Fruit fly (Drosophila melanogaster) whole organism, embryonic: ENCODE data around the gene Paics.

ENCODE experiments used
- Ada2b ChIP-seq: fragments of 200-800 bp; sonication (Bioruptor generic); IDR thresholded peaks from 2 replicates; pipeline ENCODE4 v1.3.6; 2022; ENCODE audit warnings: missing biosample characterization, missing genetic modification characterization
- BtbVII ChIP-seq: fragments of 200-800 bp; sonication (Bioruptor generic); optimal IDR thresholded peaks from 3 replicates; lab custom pipeline; 2017; ENCODE audit warnings: missing biosample characterization, mild to moderate bottlenecking, missing genetic modification characterization
- CG10431 ChIP-seq: fragments of 200-800 bp; sonication (Bioruptor generic); optimal IDR thresholded peaks from 3 replicates; lab custom pipeline; 2018; ENCODE audit warnings: missing biosample characterization, mild to moderate bottlenecking, missing genetic modification characterization
- CG10462 ChIP-seq: fragments of 200-800 bp; sonication (Bioruptor generic); optimal IDR thresholded peaks from 2 replicates; lab custom pipeline; 2016; ENCODE audit warnings: missing biosample characterization, missing genetic modification characterization
- CG13894 ChIP-seq: fragments of 200-800 bp; sonication (Bioruptor generic); optimal IDR thresholded peaks from 3 replicates; lab custom pipeline; 2018; ENCODE audit warnings: missing biosample characterization, mild to moderate bottlenecking, missing genetic modification characterization, moderate library complexity
- CG14441 ChIP-seq: fragments of 200-800 bp; sonication (Bioruptor generic); IDR thresholded peaks from 2 replicates; pipeline ENCODE4 v1.3.6; 2022; ENCODE audit warnings: missing biosample characterization, missing genetic modification characterization
- CG14965 ChIP-seq: fragments of 200-800 bp; sonication (Bioruptor generic); optimal IDR thresholded peaks from 2 replicates; lab custom pipeline; 2016; ENCODE audit warnings: missing biosample characterization, missing genetic modification characterization, borderline replicate concordance
- CG15514 ChIP-seq: fragments of 200-800 bp; sonication (Bioruptor generic); optimal IDR thresholded peaks from 3 replicates; lab custom pipeline; 2017; ENCODE audit warnings: missing biosample characterization, missing genetic modification characterization, mild to moderate bottlenecking, moderate library complexity, missing genetic modification reagents
- CG16863 ChIP-seq: fragments of 200-800 bp; sonication (Bioruptor generic); optimal IDR thresholded peaks from 3 replicates; lab custom pipeline; 2016; ENCODE audit warnings: missing biosample characterization, missing genetic modification characterization
- CG17328 ChIP-seq: fragments of 200-800 bp; sonication (Bioruptor generic); IDR thresholded peaks from 2 replicates; pipeline ENCODE4 v1.3.6; 2022; ENCODE audit warnings: missing biosample characterization, missing genetic modification characterization
- CG17568 ChIP-seq: fragments of 200-800 bp; sonication (Bioruptor generic); optimal IDR thresholded peaks from 2 replicates; lab custom pipeline; 2018; ENCODE audit warnings: missing biosample characterization, mild to moderate bottlenecking, missing genetic modification characterization, moderate library complexity
- CG1792 ChIP-seq: fragments of 200-800 bp; sonication (Bioruptor generic); optimal IDR thresholded peaks from 2 replicates; lab custom pipeline; 2016; ENCODE audit warnings: missing biosample characterization, missing genetic modification characterization
- CG2889 ChIP-seq: fragments of 200-800 bp; sonication (Bioruptor generic); IDR thresholded peaks from 3 replicates; pipeline ENCODE4 v1.3.6; 2022; ENCODE audit warnings: missing biosample characterization, missing genetic modification characterization
- CG3726 ChIP-seq: fragments of 200-800 bp; sonication (Bioruptor generic); IDR thresholded peaks from 3 replicates; pipeline ENCODE4, ENCODE4 v1.3.6; 2022; ENCODE audit warnings: missing biosample characterization, missing genetic modification characterization
- CG4328 ChIP-seq: fragments of 200-800 bp; sonication (Bioruptor generic); optimal IDR thresholded peaks from 3 replicates; lab custom pipeline; 2017; ENCODE audit warnings: missing biosample characterization, missing genetic modification reagents, missing genetic modification characterization
- CG5953 ChIP-seq: fragments of 200-800 bp; sonication (Bioruptor generic); IDR thresholded peaks from 2 replicates; pipeline ENCODE4 v1.3.6; 2022; ENCODE audit warnings: missing biosample characterization, missing genetic modification characterization
- CoRest ChIP-seq: fragments of 200-800 bp; sonication (Bioruptor generic); optimal IDR thresholded peaks from 3 replicates; lab custom pipeline; 2018; ENCODE audit warnings: missing biosample characterization, mild to moderate bottlenecking, missing genetic modification characterization, moderate library complexity
- E2f2 ChIP-seq: fragments of 200-800 bp; sonication (Bioruptor generic); IDR thresholded peaks from 2 replicates; pipeline ENCODE4 v1.3.6; 2022; ENCODE audit warnings: missing biosample characterization, missing genetic modification characterization
- H15 ChIP-seq: fragments of 200-800 bp; sonication (Bioruptor generic); IDR thresholded peaks from 3 replicates; pipeline ENCODE4 v1.3.6; 2022; ENCODE audit warnings: missing biosample characterization, missing genetic modification characterization
- HHEX ChIP-seq: fragments of 200-800 bp; sonication (Bioruptor generic); optimal IDR thresholded peaks from 3 replicates; lab custom pipeline; 2017; ENCODE audit warnings: missing biosample characterization, mild to moderate bottlenecking, missing genetic modification characterization, missing genetic modification reagents
- MBD-R2 ChIP-seq: fragments of 200-800 bp; sonication (Bioruptor generic); IDR thresholded peaks from 2 replicates; pipeline ENCODE4 v1.3.6; 2022; ENCODE audit warnings: missing biosample characterization, missing genetic modification characterization
- Mes4 ChIP-seq: fragments of 200-800 bp; sonication (Bioruptor generic); optimal IDR thresholded peaks from 2 replicates; lab custom pipeline; 2016; ENCODE audit warnings: missing biosample characterization, missing genetic modification characterization
- Sry-β ChIP-seq: fragments of 200-800 bp; sonication (Bioruptor generic); optimal IDR thresholded peaks from 2 replicates; lab custom pipeline; 2018; ENCODE audit warnings: missing biosample characterization, mild to moderate bottlenecking, missing genetic modification characterization, moderate library complexity
- Ssrp ChIP-seq: fragments of 200-800 bp; sonication (Bioruptor generic); optimal IDR thresholded peaks from 2 replicates; lab custom pipeline; 2018; ENCODE audit warnings: missing biosample characterization, mild to moderate bottlenecking, missing genetic modification characterization, moderate library complexity
- TFAM ChIP-seq: fragments of 200-800 bp; sonication (Bioruptor generic); optimal IDR thresholded peaks from 2 replicates; lab custom pipeline; 2017; ENCODE audit warnings: missing biosample characterization, missing genetic modification characterization, inconsistent platforms
- Vsx1 ChIP-seq: fragments of 200-800 bp; sonication (Bioruptor generic); optimal IDR thresholded peaks from 2 replicates; lab custom pipeline; 2017; ENCODE audit warnings: missing biosample characterization, mild to moderate bottlenecking, missing genetic modification characterization, missing genetic modification reagents
- chn ChIP-seq: fragments of 200-800 bp; sonication (Bioruptor generic); optimal IDR thresholded peaks from 2 replicates; lab custom pipeline; 2016; ENCODE audit warnings: missing biosample characterization, missing genetic modification characterization
- ci ChIP-seq: fragments of 200-800 bp; sonication (Bioruptor generic); IDR thresholded peaks from 3 replicates; pipeline ENCODE4 v1.3.6; 2022; ENCODE audit warnings: missing biosample characterization, missing genetic modification characterization
- danr ChIP-seq: fragments of 200-800 bp; sonication (Bioruptor generic); IDR thresholded peaks from 2 replicates; pipeline ENCODE4 v1.3.6; 2022; ENCODE audit warnings: missing biosample characterization, missing genetic modification characterization
- eyg ChIP-seq: fragments of 200-800 bp; sonication (Bioruptor generic); optimal IDR thresholded peaks from 3 replicates; lab custom pipeline; 2016; ENCODE audit warnings: missing biosample characterization, missing genetic modification characterization
- fd64A ChIP-seq: fragments of 200-800 bp; sonication (Bioruptor generic); optimal IDR thresholded peaks from 3 replicates; lab custom pipeline; 2018; ENCODE audit warnings: missing biosample characterization, mild to moderate bottlenecking, missing genetic modification characterization
- fru ChIP-seq: fragments of >200 bp; optimal IDR thresholded peaks from 2 replicates; lab custom pipeline; 2017
- gem ChIP-seq: fragments of 200-800 bp; sonication (Bioruptor generic); optimal IDR thresholded peaks from 2 replicates; lab custom pipeline; 2019; ENCODE audit warnings: missing biosample characterization, mild to moderate bottlenecking, missing genetic modification characterization, moderate library complexity
- grau ChIP-seq: fragments of 200-800 bp; optimal IDR thresholded peaks from 3 replicates; lab custom pipeline; 2019; ENCODE audit warnings: missing biosample characterization, mild to moderate bottlenecking, missing genetic modification characterization, moderate library complexity
- h ChIP-seq: fragments of >200 bp; optimal IDR thresholded peaks from 2 replicates; lab custom pipeline; 2017
- hb ChIP-seq: fragments of 200-800 bp; sonication (Bioruptor generic); IDR thresholded peaks from 3 replicates; pipeline ENCODE4 v1.3.6; 2022; ENCODE audit warnings: missing biosample characterization, missing genetic modification characterization; ENCODE audit not compliant: partially characterized antibody
- jing ChIP-seq: fragments of 200-800 bp; sonication (Bioruptor generic); optimal IDR thresholded peaks from 2 replicates; lab custom pipeline; 2018; ENCODE audit warnings: missing biosample characterization, mild to moderate bottlenecking, missing genetic modification characterization
- ken ChIP-seq: fragments of 200-800 bp; sonication (Bioruptor generic); IDR thresholded peaks from 3 replicates; pipeline ENCODE4 v1.3.6; 2022; ENCODE audit warnings: missing biosample characterization, missing genetic modification characterization
- lola ChIP-seq, 3 experiments: fragments of >200 bp in 2 of 3; fragments of 200-800 bp in 1 of 3; sonication (Bioruptor generic) in 1 of 3; optimal IDR thresholded peaks; 2 replicates each; lab custom pipeline; 2017 to 2019; ENCODE audit warnings: missing biosample characterization in 3 of 3, missing genetic modification characterization in 3 of 3, mild to moderate bottlenecking in 1 of 3, moderate library complexity in 1 of 3
- lov ChIP-seq, 2 experiments: fragments of 200-800 bp in 1 of 2; fragments of >200 bp in 1 of 2; sonication (Bioruptor generic) in 1 of 2; IDR thresholded peaks in 1 of 2; optimal IDR thresholded peaks in 1 of 2; 2 replicates in 1 of 2; 3 replicates in 1 of 2; pipeline versions ENCODE4 v1.3.6 to Lab custom; 2017 to 2022; ENCODE audit warnings: missing biosample characterization in 1 of 2, missing genetic modification characterization in 1 of 2
- luna ChIP-seq: fragments of 200-800 bp; sonication (Bioruptor generic); optimal IDR thresholded peaks from 2 replicates; lab custom pipeline; 2016; ENCODE audit warnings: missing biosample characterization, missing genetic modification characterization
- mirr ChIP-seq: fragments of 200-800 bp; sonication (Bioruptor generic); optimal IDR thresholded peaks from 3 replicates; lab custom pipeline; 2018; ENCODE audit warnings: missing biosample characterization, mild to moderate bottlenecking, missing genetic modification characterization
- pfk ChIP-seq: fragments of 200-800 bp; sonication (Bioruptor generic); optimal IDR thresholded peaks from 2 replicates; lab custom pipeline; 2018; ENCODE audit warnings: missing biosample characterization, mild to moderate bottlenecking, missing genetic modification characterization, moderate library complexity
- sd ChIP-seq: fragments of 200-800 bp; sonication (Bioruptor generic); optimal IDR thresholded peaks from 3 replicates; lab custom pipeline; 2018; ENCODE audit warnings: missing biosample characterization, mild to moderate bottlenecking, missing genetic modification characterization, moderate library complexity
- sens ChIP-seq: fragments of 200-800 bp; sonication (Bioruptor generic); peaks from one replicate; lab custom pipeline; 2016; ENCODE audit warnings: missing biosample characterization, missing genetic modification characterization
- sisA ChIP-seq: fragments of 200-800 bp; sonication (Bioruptor generic); IDR thresholded peaks from 2 replicates; pipeline ENCODE4 v1.3.6; 2022; ENCODE audit warnings: missing biosample characterization, missing genetic modification characterization
- tna ChIP-seq: fragments of 200-800 bp; sonication (Bioruptor generic); IDR thresholded peaks from 2 replicates; pipeline ENCODE4 v1.3.6; 2022; ENCODE audit warnings: missing biosample characterization, missing genetic modification characterization; ENCODE audit not compliant: partially characterized antibody
- trh ChIP-seq: fragments of 200-800 bp; sonication (Bioruptor generic); optimal IDR thresholded peaks from 2 replicates; lab custom pipeline; 2016; ENCODE audit warnings: missing biosample characterization, missing genetic modification characterization
- twi ChIP-seq: fragments of 200-800 bp; optimal IDR thresholded peaks from 2 replicates; lab custom pipeline; 2019; ENCODE audit warnings: missing biosample characterization, mild to moderate bottlenecking, missing genetic modification characterization, moderate library complexity
- vfl ChIP-seq: fragments of 200-800 bp; sonication (Bioruptor generic); optimal IDR thresholded peaks from 2 replicates; lab custom pipeline; 2016; ENCODE audit warnings: missing biosample characterization, missing genetic modification characterization
- vnd ChIP-seq: fragments of 200-800 bp; sonication (Bioruptor generic); IDR thresholded peaks from 3 replicates; pipeline ENCODE4 v1.3.6; 2022; ENCODE audit warnings: missing biosample characterization, missing genetic modification characterization; ENCODE audit not compliant: partially characterized antibody

The Paics gene

dm6 chrX:12754348-12754733 is 6.1 kb downstream of the Paics start (continued):
- TF ChIP-seq Ssrp (tag; lab: Kevin White, UChicago) (peak; percentile 86), twi (tag; lab: Kevin White, UChicago) (peak; percentile 57), CG13894 (tag; lab: Kevin White, UChicago) (peak; percentile 76), tna (GFP tag; lab: Robert Waterston, UW) (no peak), Ada2b (GFP tag; lab: Robert Waterston, UW) (peak; percentile 96), lola (GFP tag; optimal IDR thresholded peaks at IDR 0.05; lab: Kevin White, UChicago) (peak in 1 of 3 experiments; percentile 67), MBD-R2 (GFP tag; lab: Robert Waterston, UW) (peak; percentile 96), mirr (GFP tag; lab: Kevin White, UChicago) (no peak), E2f2 (GFP tag; lab: Robert Waterston, UW) (peak; percentile 75), CG2889 (GFP tag; lab: Robert Waterston, UW) (peak; percentile 94), jing (GFP tag; lab: Kevin White, UChicago) (peak; percentile 82), CG3726 (GFP tag; lab: Robert Waterston, UW) (peak; percentile 92), CG15514 (peak; percentile 85), CG5953 (peak; percentile 84), grau (peak; percentile 99), h (lab: Kevin White, UChicago) (no peak), trh (GFP tag; lab: Kevin White, UChicago) (peak; percentile 70), hb (GFP tag; lab: Robert Waterston, UW) (no peak), CG4328 (GFP tag; lab: Kevin White, UChicago) (peak; percentile 11), Vsx1 (GFP tag; lab: Kevin White, UChicago) (peak; percentile 62), Sry-β (GFP tag; lab: Kevin White, UChicago) (no peak), CG10462 (peak; percentile 82), CG17328 (peak; percentile 91), CG17568 (peak; percentile 73), sens (GFP tag; lab: Kevin White, UChicago) (peak; percentile 93), HHEX (peak; percentile 88), fd64A (GFP tag; lab: Kevin White, UChicago) (peak; percentile 38), eyg (GFP tag; lab: Kevin White, UChicago) (peak; percentile 3), ci (GFP tag; lab: Robert Waterston, UW) (peak; percentile 96), danr (GFP tag; lab: Robert Waterston, UW) (peak; percentile 88), CG16863 (peak; percentile 79), luna (no peak), H15 (GFP tag; lab: Robert Waterston, UW) (peak; percentile 92), fru (no peak), lov (optimal IDR thresholded peaks at IDR 0.05; lab: Kevin White, UChicago) (no peak), lov (GFP tag; IDR thresholded peaks at IDR 0.05; lab: Robert Waterston, UW) (peak; percentile 75; the same call in 2 of the 3 replicates), vfl (GFP tag; lab: Kevin White, UChicago) (peak; percentile 83), CoRest (tag; lab: Kevin White, UChicago) (peak; percentile 91), sisA (GFP tag; lab: Robert Waterston, UW) (peak; percentile 95), Mes4 (GFP tag; lab: Kevin White, UChicago) (peak; percentile 58), CG14441 (peak; percentile 97), TFAM (GFP tag; lab: Kevin White, UChicago) (peak; percentile 26), pfk (no peak), ken (peak; percentile 91), CG14965 (GFP tag; lab: Kevin White, UChicago) (peak; percentile 6), BtbVII (GFP tag; lab: Kevin White, UChicago) (peak; percentile 87), sd (no peak), gem (tag; lab: Kevin White, UChicago) (peak; percentile 95), CG1792 (peak; percentile 78), vnd (GFP tag; lab: Robert Waterston, UW) (no peak), CG10431 (no peak), chn (GFP tag; lab: Kevin White, UChicago) (peak; percentile 83)
